Fruit fly (Drosophila melanogaster): ENCODE data around the gene mRpS25.

DNA sequence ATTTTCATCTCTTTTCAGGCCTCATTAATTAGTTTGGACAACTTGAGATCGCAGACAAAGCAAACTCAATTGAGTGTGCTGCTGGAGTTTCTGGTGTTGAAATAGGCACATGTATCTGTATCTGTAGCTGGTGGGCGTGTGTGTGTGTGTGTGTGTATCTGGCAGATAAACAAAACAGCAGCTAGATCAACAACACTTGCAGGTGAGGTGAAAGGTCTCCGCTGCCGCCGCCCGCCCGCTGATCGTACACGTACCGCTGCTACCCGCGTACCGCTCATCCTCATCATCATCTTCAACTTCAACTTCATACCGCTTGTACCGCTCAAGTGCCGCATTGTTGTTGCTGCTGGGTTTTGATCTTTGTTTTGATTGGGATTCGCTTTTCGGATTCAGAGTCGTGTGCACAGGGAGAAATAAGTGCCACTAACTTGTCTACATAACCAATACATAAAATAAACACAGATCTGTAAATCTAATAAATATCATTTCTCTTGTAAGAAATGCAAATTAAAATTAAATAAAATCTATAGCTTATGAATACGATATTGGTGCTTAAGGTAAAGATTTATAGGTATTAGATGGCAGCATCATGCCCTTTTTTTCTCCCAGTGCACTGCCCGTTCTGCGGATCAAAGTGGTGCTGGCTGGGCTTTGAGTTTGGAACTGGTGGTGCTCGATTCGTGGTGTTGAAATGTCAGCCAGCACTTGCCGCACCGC is 44.5 kb upstream of the mRpS25 start:
- TF ChIP-seq CTCF (optimal IDR thresholded peaks at IDR 0.05), result no peak
- TF ChIP-seq CG8478 (optimal IDR thresholded peaks at IDR 0.05), result no peak

All from S2 (cell line).